Fruit fly (Drosophila melanogaster) whole organism, prepupa: Measurements from ENCODE around the gene CG32829.

Experiments
- CG16779 ChIP-seq: fragments of 200-800 bp; sonication (Bioruptor generic); optimal IDR thresholded peaks from 3 replicates; lab custom pipeline; 2017; ENCODE audit warnings: missing biosample characterization, mild to moderate bottlenecking, missing genetic modification characterization
- CG3919 ChIP-seq: fragments of 200-800 bp; sonication (Bioruptor generic); optimal IDR thresholded peaks from 3 replicates; lab custom pipeline; 2016; ENCODE audit warnings: missing biosample characterization, missing genetic modification characterization
- CG8632 ChIP-seq: fragments of 200-800 bp; sonication (Bioruptor generic); optimal IDR thresholded peaks from 3 replicates; lab custom pipeline; 2016; ENCODE audit warnings: missing biosample characterization, missing genetic modification characterization
- achi ChIP-seq: fragments of 200-800 bp; sonication (Bioruptor generic); optimal IDR thresholded peaks from 3 replicates; lab custom pipeline; 2016; ENCODE audit warnings: missing biosample characterization, missing genetic modification characterization
- dsx ChIP-seq: fragments of 200-800 bp; optimal IDR thresholded peaks from 3 replicates; lab custom pipeline; 2019; ENCODE audit warnings: missing biosample characterization, mild to moderate bottlenecking, missing genetic modification characterization, moderate library complexity; ENCODE audit not compliant: poor library complexity, severe bottlenecking
- pdm3 ChIP-seq: fragments of 200-800 bp; sonication (Bioruptor generic); optimal IDR thresholded peaks from 3 replicates; lab custom pipeline; 2016; ENCODE audit warnings: missing biosample characterization, missing genetic modification characterization

dm6 chr2L:6925114-6925513, 8.9 kb upstream of the CG32829 start:
- no peak for TF ChIP-seq achi (GFP tag; lab: Kevin White, UChicago)
- TF ChIP-seq CG8632 (GFP tag; lab: Kevin White, UChicago) = no peak
- TF ChIP-seq CG16779 (tag; lab: Kevin White, UChicago) = no peak
- no peak for TF ChIP-seq pdm3 (GFP tag; lab: Kevin White, UChicago)
- TF ChIP-seq CG3919 (GFP tag; lab: Kevin White, UChicago) = no peak
- TF ChIP-seq dsx (GFP tag; lab: Kevin White, UChicago) = no peak
